Worm (Caenorhabditis elegans): Measurements from ENCODE around the gene mstr-2.

DNA sequence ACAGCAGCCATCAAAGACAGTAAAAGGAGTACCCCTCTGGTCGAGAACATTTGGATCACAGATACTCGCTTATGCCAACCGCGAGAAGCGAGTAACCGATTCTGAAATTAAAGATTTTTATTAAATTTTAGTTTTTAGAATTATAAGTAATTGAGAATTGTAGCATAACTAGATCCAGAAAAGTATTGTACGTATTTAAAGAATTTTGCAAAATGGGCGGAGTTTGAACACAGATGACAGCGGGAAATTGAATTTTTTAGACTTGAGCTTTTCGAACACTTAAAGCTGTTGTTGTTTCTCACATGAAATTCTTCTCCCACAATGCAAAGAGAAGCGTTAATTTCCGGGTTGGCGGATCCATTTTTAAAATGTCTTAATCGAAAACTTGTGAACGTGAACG, 8.6 kb downstream of the mstr-2 start, which contains the start of gene ins-17:
- TF ChIP-seq egl-27 (tag; optimal IDR thresholded peaks at IDR 0.05), result no peak
- no peak for TF ChIP-seq ama-1 (optimal IDR thresholded peaks at IDR 0.05)
- TF ChIP-seq ztf-11 (tag; optimal IDR thresholded peaks at IDR 0.05), result no peak
- TF ChIP-seq jun-1 (tag; optimal IDR thresholded peaks at IDR 0.05), result no peak
- TF ChIP-seq nhr-85 (tag), result no peak
- TF ChIP-seq vab-15 (tag; optimal IDR thresholded peaks at IDR 0.05), result no peak
- no peak for TF ChIP-seq skn-1 (tag; optimal IDR thresholded peaks at IDR 0.05)
- TF ChIP-seq lin-39 (tag; optimal IDR thresholded peaks at IDR 0.05), result no peak
- TF ChIP-seq unc-86 (tag; optimal IDR thresholded peaks at IDR 0.05), result no peak
- no peak for TF ChIP-seq nhr-237 (tag; optimal IDR thresholded peaks at IDR 0.05)
- no peak for TF ChIP-seq fos-1 (tag; optimal IDR thresholded peaks at IDR 0.05)

All from whole organism, L1 larva.